Fruit fly (Drosophila melanogaster) whole organism: ENCODE results near the gene Rpp21.

Source experiments
- CG8478 ChIP-seq: fragments of >200 bp; optimal IDR thresholded peaks from 2 replicates; lab custom pipeline; 2018; ENCODE audit warnings: inconsistent platforms
- Dll ChIP-seq: fragments of >200 bp; optimal IDR thresholded peaks from 2 replicates; lab custom pipeline; 2017
- EcR ChIP-seq, 2 experiments: fragments of >200 bp; optimal IDR thresholded peaks; 2 replicates each; lab custom pipeline; 2017; ENCODE audit warnings: missing biosample characterization in 2 of 2, missing genetic modification characterization in 2 of 2, missing genetic modification reagents in 2 of 2
- pan ChIP-seq: fragments of >200 bp; optimal IDR thresholded peaks from 2 replicates; lab custom pipeline; 2017
- psq ChIP-seq: fragments of >200 bp; optimal IDR thresholded peaks from 2 replicates; lab custom pipeline; 2017
- usp ChIP-seq: fragments of >200 bp; optimal IDR thresholded peaks from 2 replicates; lab custom pipeline; 2017; ENCODE audit warnings: missing biosample characterization, missing genetic modification characterization, mixed read lengths

Rpp21 gene

dm6 chrX:1045924-1046323 is 15.4 kb downstream of the Rpp21 start, which contains the start of gene CG42259:
CG42259 (plus strand) TSS chrX:1046224.
- TF ChIP-seq usp (GFP tag; lab: Kevin White, UChicago) (no peak), EcR (GFP tag; optimal IDR thresholded peaks at IDR 0.05; lab: Kevin White, UChicago) (no peak)

dm6 chrX:1047695-1048094 is 17.1 kb downstream of the Rpp21 start:
- TF ChIP-seq EcR (GFP tag; optimal IDR thresholded peaks at IDR 0.05; lab: Kevin White, UChicago) (no peak), CG8478 (lab: Kevin White, UChicago) (no peak), usp (GFP tag; lab: Kevin White, UChicago) (no peak), pan (no peak), Dll (no peak), psq (lab: Kevin White, UChicago) (no peak)

- TF ChIP-seq Dll (no peak), usp (GFP tag; lab: Kevin White, UChicago) (no peak), pan (no peak), EcR (GFP tag; optimal IDR thresholded peaks at IDR 0.05; lab: Kevin White, UChicago) (no peak), CG8478 (lab: Kevin White, UChicago) (no peak), psq (lab: Kevin White, UChicago) (no peak)
These were observed 20.2 kb downstream of the Rpp21 start for dm6 chrX:1050617-1051250.

dm6 chrX:1051251-1051629 is 20.7 kb downstream of the Rpp21 start, which contains the start of gene CG14629:
CG14629 (plus strand) TSS chrX:1051525.
- no peak for TF ChIP-seq EcR (GFP tag; optimal IDR thresholded peaks at IDR 0.05; lab: Kevin White, UChicago)
- no peak for TF ChIP-seq Dll
- no peak for TF ChIP-seq pan
- TF ChIP-seq psq (lab: Kevin White, UChicago) = no peak
- TF ChIP-seq usp (GFP tag; lab: Kevin White, UChicago) = no peak
- no peak for TF ChIP-seq CG8478 (lab: Kevin White, UChicago)

- TF ChIP-seq pan = no peak
- no peak for TF ChIP-seq psq (lab: Kevin White, UChicago)
These were observed 22.3 kb downstream of the Rpp21 start for dm6 chrX:1052684-1053389.

dm6 chrX:1056338-1056737 is 25.8 kb downstream of the Rpp21 start:
- TF ChIP-seq usp (GFP tag; lab: Kevin White, UChicago) = no peak
- TF ChIP-seq EcR (GFP tag; optimal IDR thresholded peaks at IDR 0.05; lab: Kevin White, UChicago) = no peak

dm6 chrX:1063143-1063542 is 32.6 kb downstream of the Rpp21 start:
- TF ChIP-seq psq (lab: Kevin White, UChicago) = no peak
- TF ChIP-seq Dll = no peak
- TF ChIP-seq usp (GFP tag; lab: Kevin White, UChicago) = no peak
- TF ChIP-seq EcR (GFP tag; optimal IDR thresholded peaks at IDR 0.05; lab: Kevin White, UChicago) = no peak
- TF ChIP-seq pan = no peak

dm6 chrX:1080715-1081114 is 50.2 kb downstream of the Rpp21 start:
- no peak for TF ChIP-seq Dll
- no peak for TF ChIP-seq psq (lab: Kevin White, UChicago)
- no peak for TF ChIP-seq EcR (GFP tag; optimal IDR thresholded peaks at IDR 0.05; lab: Kevin White, UChicago)
- no peak for TF ChIP-seq CG8478 (lab: Kevin White, UChicago)
- TF ChIP-seq pan = no peak
- TF ChIP-seq usp (GFP tag; lab: Kevin White, UChicago) = no peak

dm6 chrX:1082417-1082816 is 51.9 kb downstream of the Rpp21 start:
- TF ChIP-seq psq (lab: Kevin White, UChicago) (no peak), CG8478 (lab: Kevin White, UChicago) (no peak), Dll (no peak), usp (GFP tag; lab: Kevin White, UChicago) (no peak), EcR (GFP tag; optimal IDR thresholded peaks at IDR 0.05; lab: Kevin White, UChicago) (no peak), pan (no peak)
